Fruit fly (Drosophila melanogaster) whole organism, larva: ENCODE data around the gene CG13992.

ENCODE experiments used
- noc ChIP-seq: fragments of 200-800 bp; sonication (Bioruptor generic); optimal IDR thresholded peaks from 3 replicates; lab custom pipeline; 2019; ENCODE audit warnings: missing biosample characterization, mild to moderate bottlenecking, missing genetic modification characterization, moderate library complexity

Gene CG13992

DNA sequence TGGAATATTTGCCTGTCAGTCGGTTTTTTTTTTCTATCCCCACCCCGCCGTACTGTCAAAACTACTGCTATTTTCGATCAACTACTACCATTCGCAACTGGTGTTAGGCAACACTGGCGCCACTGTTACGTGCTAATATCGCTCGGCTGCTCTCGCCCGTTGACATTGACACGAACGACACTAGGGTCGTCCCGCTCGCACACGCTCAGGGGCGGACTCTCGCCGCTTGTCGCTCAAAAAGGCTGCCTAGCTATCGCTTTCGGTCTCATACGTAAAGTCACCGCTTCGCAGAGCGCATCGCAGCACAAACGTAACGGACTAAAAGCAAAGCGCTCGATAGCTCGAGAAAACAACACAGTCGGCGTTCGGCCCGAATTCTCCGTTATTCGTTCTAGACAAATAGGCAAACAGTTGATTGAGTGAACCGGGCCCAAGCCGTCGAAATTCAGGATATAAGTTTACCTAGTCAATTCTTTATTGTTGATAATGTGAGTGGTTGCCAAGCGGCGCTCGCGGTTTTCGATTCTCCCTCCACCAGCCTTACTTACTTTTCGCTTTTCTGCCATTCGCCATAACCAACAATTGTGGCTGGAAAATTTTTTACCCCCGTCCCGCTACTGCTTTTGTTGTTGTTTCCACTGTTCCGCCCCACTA lies 14.9 kb upstream of the CG13992 start:
- TF ChIP-seq noc (tag; lab: Kevin White, UChicago): peak; percentile 19

DNA sequence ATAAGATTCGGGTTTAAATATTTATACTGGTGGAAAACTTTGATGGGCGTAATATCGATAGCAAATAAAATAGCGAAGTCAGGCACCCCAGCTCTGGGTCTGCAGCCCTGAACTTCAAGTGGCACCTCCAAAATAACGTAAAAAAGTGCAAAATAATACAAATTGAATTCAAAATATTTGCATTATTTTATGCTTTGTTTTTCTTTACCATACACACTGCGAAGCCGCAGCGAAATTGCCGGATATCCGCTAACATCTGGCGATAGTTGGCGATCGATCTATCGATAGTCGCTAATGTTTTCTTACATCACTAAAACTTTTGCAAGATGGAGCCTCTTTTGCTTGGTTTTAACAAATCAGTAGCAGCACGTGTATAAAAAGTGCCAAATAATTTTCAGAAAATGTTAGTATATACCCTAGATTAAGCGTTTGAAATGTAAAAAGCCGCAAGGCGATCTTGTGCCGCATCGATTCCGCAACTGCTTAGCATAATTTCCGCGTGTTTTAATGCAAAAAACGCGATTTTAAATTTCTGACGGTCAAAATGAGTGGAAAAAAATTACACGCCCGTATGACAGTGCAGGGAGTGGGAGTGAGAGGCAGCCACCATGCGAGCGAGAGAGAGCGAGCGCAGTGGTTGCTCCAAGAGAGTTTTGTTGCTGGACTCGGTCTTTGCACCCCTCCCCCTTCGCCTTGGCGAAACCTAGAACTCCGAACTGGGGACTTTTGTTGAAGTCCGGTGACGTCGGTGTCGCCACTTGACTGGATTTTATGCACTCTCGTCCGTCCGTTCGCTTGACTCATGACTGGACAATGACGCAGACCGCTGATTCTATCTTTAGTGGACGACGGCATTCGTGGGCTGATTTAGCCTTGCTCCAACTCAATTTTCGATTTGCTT lies 14.1 kb upstream of the CG13992 start, which contains the start of gene eIF4A:
Gene eIF4A, plus strand, starts transcription at position 332 of the 901 bp plus-strand sequence.
- no peak for TF ChIP-seq noc (tag; lab: Kevin White, UChicago)

DNA sequence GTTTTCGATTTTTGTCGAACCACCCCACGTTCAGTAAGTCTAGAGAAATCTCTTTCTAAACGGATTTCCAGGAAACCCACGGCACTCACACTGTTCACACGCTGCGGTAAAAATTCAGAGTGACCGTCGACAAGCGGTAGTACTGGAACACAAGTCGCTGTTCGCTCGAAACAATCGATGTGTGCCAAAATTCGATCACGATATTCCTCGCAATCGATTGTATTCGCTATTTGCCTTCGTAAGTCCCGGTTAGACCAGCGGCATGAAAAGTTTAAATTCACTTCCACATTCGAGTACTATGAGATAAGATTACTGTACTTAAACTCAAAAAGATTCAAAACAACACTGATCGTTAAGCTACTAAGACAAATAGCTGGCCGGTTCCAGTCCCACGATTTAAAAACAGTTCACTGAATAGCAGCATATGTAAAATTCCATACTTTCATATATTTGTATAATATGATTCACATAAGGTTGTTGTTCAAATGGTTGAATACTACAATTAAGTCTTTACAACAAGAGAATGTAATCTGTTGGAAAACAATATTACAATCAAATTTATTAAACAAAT lies 13.4 kb upstream of the CG13992 start, which contains the start of gene chic:
Gene chic, minus strand, starts transcription at position 157 of the 571 bp plus-strand sequence.
- peak; percentile 33 for TF ChIP-seq noc (tag; lab: Kevin White, UChicago)

DNA sequence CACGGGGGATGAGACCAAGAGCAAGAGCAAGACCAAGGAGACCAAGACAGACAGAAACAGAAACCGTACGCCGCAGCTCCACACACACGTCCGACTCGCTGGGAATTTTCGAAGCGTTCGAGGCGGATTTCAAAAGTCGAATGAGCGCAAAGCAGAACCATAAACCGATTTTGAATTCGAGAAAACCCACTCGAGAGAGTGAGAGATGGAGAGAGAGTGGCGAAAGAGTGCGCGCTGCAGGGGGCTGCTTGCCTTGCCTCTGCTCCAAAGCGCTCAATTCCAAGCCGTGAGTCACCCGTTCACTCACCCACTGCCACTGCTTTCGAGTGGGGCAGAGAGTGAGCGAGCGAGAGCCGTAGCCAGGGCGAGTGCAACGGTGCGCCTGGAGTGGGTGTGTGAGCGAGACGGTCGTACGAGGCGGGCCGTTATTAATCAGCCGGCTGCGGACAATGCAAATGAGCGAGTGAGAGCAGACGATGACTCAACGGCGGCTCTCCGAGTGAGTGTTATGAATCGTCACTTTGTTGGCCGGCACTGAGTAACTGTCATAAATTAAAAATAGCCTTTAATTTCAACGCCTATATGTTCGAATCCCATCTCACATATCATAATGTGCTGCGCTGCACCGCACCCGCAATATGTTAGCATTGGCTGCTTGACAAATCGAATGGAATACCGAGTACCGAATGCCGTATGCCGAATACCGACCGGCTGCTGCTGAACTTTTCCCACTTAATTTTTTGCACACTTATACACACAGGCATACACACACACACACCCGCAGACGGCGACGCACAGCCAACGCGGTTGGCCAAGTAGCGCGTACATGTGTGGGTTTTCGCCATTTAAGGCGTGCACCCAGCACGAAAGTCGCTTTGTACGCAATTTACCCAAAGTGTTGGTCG lies 12.7 kb upstream of the CG13992 start:
- peak; percentile 47 for TF ChIP-seq noc (tag; lab: Kevin White, UChicago)

DNA sequence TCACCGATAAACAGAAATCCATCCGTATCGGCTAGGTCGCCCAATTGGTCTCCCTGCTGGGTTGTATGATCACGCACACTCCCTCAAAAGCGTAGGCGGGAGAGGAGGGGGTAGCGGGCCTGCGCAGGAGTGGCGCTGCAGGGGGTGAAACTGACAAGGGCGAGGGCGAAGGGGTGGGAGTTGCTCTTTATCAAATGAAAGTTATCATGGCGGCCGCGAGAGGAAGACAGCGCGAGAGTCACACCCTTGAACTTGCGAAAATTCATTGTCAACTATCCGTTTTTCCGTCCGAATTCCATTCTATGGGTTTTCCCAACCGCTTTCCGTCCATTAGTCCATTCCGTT lies 11.5 kb upstream of the CG13992 start:
- no peak for TF ChIP-seq noc (tag; lab: Kevin White, UChicago)

DNA sequence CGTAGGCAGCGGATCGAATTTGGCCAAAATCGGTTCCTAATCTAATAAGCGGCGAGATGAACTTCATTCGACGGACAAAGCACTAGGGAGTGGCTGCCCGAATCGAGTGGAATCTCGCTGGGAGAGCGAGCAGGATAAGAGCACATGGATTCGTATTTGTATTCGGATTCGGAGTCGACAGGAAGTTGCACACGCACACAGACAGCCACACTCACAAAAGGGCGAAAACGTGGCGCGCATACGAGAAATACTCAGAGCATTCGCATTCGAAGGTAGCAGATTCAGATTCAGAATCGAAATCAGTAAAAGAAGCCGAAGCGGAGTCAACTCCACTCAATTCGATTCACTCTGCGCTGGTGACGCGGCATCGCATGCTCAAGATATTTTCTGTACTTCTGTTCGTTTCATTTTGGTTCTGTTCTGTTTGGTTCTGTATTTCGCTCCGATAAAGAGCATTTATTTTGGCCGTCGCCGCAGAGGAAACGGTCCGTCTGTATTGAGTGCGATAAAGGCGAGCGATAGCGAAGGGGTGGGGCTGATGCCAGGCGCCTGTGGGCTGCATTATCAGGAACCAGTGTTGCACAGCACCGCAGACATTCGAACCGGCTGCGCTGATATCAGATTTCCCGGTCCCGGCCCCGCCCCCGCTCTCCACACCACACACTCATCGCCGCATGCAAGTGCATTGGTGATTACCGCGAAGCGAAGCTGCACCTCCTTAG lies 10.9 kb upstream of the CG13992 start:
- no peak for TF ChIP-seq noc (tag; lab: Kevin White, UChicago)

DNA sequence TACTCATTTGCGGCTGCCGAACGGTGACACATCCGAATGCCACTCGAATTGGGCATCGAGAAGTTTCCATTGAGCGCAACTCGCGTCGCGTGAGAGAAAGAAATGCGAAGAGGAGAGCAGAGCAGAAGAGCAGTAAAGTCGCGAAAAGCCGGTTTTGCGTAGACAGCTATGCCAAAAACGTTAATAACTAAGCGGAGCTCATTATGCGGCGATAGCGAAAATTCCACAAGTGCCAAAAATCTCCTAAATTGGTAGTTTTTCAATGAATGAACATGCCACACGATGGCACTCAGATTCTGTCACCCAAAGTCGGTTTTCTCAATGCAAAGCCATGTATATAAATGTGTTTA lies 10.2 kb upstream of the CG13992 start:
- TF ChIP-seq noc (tag; lab: Kevin White, UChicago): no peak

DNA sequence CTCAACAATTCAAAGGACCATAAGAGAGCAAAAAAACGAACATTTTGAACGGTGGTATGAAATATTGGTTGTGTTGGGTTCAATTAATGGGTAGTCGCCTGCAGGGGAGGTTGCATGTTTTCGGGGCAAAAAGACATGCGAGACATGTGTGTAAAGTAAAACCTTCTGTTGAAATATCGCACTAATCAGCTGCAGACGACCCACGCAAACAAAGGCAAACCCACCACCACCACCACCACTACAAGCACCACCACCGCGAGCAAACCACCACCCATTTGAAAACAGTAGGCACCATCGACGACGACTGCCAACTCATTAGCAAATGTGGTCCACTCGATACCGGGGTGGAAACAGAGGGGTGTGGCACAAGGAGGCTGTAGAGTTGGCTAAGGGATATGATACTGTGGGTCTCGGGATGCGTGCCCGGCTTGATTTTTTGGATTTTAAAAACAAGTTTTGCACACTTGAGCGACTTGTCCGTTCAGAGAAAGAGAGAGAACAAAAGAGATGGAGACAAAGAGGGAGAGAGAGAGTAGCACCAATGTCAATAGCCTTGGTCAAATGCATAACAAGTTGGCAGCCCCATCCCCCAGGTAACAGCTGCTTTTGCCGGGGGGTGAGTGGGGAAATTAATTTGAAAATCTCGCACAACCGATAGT lies 9.6 kb upstream of the CG13992 start:
- peak; percentile 36 for TF ChIP-seq noc (tag; lab: Kevin White, UChicago)

DNA sequence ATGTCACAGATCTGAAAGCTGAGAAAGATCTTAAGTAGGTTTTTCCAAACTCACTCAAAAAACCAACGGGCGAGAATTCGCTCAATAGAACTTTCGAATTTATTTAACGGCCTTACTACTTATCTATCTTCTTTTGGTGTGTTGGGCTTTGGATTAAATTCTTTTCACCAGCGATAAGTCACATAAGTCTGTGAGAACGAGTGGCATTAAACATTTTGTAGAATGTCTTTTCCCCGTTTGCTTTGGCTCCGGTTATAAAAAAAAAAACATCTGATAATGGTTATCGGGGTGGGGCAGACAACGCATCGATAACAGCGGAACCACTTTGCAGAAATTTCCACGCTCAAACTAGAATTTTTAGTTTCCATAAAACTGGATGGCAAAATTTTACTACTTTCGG lies 8.0 kb upstream of the CG13992 start:
- peak; percentile 19 for TF ChIP-seq noc (tag; lab: Kevin White, UChicago)

DNA sequence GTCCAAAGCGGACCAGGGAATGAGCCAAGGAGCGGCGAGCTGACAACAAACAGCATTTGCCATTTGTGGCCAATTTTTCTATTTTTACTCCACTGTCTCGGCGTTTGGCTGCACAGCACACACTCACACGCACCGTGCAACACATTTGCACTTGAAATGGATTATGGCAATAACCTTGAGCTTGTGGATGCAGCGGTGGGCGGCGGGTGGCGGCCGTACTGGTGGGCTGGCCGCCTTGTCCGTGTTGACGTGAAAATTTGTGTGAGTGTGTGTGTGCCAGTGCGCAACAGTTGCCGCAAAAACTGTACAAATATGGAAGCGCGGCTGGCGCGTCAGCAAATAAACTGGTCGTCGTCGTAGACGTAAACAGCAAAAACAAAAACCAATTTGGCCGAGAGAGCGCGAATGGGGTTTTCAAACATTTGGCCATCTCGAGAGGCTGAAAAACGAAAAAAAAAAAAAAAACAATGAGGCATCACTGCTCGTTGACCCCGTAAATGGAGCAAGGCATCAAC lies 7.5 kb upstream of the CG13992 start:
- TF ChIP-seq noc (tag; lab: Kevin White, UChicago): no peak

DNA sequence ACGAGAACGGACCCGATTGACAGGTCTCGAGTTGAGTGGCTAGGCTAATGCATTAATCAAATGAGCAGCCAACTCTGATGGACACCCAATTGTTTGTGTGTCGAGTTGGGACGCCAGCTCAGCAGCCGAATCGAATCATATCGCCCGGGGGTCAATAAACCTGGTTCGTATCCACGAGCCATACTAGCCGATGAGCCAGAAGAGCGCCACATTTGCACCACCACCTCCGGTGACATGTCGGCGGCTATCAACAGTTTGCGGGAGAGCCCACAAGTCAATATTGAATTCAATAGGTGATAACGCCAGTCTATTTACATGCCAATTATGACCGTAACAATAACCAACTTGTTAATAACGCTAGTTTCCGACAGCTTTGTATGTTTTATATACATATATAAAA lies 6.6 kb upstream of the CG13992 start:
- TF ChIP-seq noc (tag; lab: Kevin White, UChicago): peak; percentile 34

DNA sequence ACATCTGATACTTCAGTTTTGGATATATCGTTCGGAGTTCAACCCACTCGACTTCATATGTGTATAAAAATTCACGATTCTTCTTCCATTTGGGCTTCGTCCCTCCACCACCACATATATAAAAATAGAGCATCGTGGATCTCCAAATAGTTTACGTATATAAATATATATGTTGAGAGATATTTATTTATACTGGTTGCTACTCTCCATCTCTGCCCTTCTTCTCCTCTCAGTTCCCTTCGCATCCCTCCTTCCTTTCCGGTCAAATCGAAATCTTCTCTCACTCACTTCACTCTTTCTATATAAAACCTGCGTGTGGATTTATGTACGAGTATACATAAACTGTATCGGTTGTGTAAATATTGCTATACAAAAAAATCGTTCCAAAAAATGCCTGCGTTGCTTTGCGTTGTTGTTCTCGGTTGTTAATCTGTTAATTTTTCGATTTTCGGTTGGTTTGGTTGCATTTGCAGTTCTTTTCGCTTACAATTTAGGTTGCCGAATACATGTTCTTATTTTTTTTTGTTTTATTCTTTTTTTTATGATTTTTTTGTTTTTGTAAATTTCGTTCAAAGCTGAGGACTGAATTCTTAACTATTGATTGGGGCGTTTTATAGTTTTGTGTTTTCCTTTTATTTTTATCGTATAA lies 5.2 kb upstream of the CG13992 start:
- no peak for TF ChIP-seq noc (tag; lab: Kevin White, UChicago)

DNA sequence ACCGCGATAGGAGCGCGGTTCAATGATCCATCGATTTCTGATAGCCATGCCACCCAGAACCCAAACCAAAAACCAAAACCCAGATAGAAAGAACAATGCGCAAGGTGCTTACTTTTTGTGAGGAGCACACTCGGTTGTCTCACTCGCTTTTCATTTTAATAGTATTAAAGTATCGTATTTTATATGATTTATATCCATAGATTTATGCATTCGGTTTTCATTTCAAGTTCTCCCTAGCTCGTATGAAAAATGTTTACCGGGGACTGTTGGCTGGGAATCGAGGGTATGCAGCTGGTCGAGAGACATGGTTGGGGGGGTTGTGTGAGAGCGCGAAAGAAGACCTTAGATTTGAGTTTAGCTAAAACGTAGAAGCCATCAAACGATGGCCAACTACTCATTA lies 4.5 kb upstream of the CG13992 start:
- TF ChIP-seq noc (tag; lab: Kevin White, UChicago): peak; percentile 58
